Worm (Caenorhabditis elegans) whole organism, mixed stage, embryonic: ENCODE data around the gene K01G12.3.

ENCODE experiments used
- M03D4.4 ChIP-seq: sonication (generic microtip); optimal IDR thresholded peaks from 2 replicates; lab custom pipeline; 2017; ENCODE audit warnings: mild to moderate bottlenecking, missing genetic modification characterization, missing compliant biosample characterization
- bed-3 ChIP-seq: fragments of 200-800 bp; sonication (Bioruptor generic); optimal IDR thresholded peaks from 3 replicates; lab custom pipeline; 2018; ENCODE audit warnings: mild to moderate bottlenecking, missing genetic modification characterization, moderate library complexity, missing compliant biosample characterization
- blmp-1 ChIP-seq: fragments of 150-350 bp; optimal IDR thresholded peaks from 2 replicates; lab custom pipeline; 2014; ENCODE audit warnings: missing biosample characterization, missing genetic modification characterization
- ceh-39 ChIP-seq: fragments of 150-350 bp; optimal IDR thresholded peaks from 2 replicates; lab custom pipeline; 2014; ENCODE audit warnings: missing biosample characterization, missing genetic modification characterization
- ceh-43 ChIP-seq: fragments of 200-800 bp; sonication (Bioruptor generic); optimal IDR thresholded peaks from 2 replicates; lab custom pipeline; 2018; ENCODE audit warnings: mild to moderate bottlenecking, missing genetic modification characterization, moderate library complexity, missing compliant biosample characterization
- ceh-83 ChIP-seq: fragments of 200-800 bp; sonication (Bioruptor generic); optimal IDR thresholded peaks from 2 replicates; lab custom pipeline; 2018; ENCODE audit warnings: mild to moderate bottlenecking, missing genetic modification characterization, missing compliant biosample characterization
- ces-1 ChIP-seq: fragments of 150-350 bp; optimal IDR thresholded peaks from 2 replicates; lab custom pipeline; 2014; ENCODE audit warnings: missing biosample characterization, missing genetic modification reagents, missing genetic modification characterization
- cnd-1 ChIP-seq: fragments of 200-800 bp; sonication (Bioruptor generic); optimal IDR thresholded peaks from 2 replicates; lab custom pipeline; 2018; ENCODE audit warnings: mild to moderate bottlenecking, missing genetic modification characterization, missing compliant biosample characterization
- drap-1 ChIP-seq: fragments of 200-800 bp; sonication (Bioruptor generic); optimal IDR thresholded peaks from 3 replicates; lab custom pipeline; 2018; ENCODE audit warnings: mild to moderate bottlenecking, missing genetic modification characterization, missing compliant biosample characterization
- elt-1 ChIP-seq: sonication (generic microtip); optimal IDR thresholded peaks from 2 replicates; lab custom pipeline; 2017; ENCODE audit warnings: missing genetic modification characterization, mild to moderate bottlenecking, missing compliant biosample characterization, antibody characterized with exemption, moderate library complexity, borderline replicate concordance; ENCODE audit not compliant: insufficient read depth
- elt-3 ChIP-seq: fragments of 150-350 bp; optimal IDR thresholded peaks from 2 replicates; lab custom pipeline; 2014; ENCODE audit warnings: missing biosample characterization, missing genetic modification characterization
- flh-1 ChIP-seq: fragments of 200-800 bp; sonication (Bioruptor generic); optimal IDR thresholded peaks from 2 replicates; lab custom pipeline; 2018; ENCODE audit warnings: mild to moderate bottlenecking, missing genetic modification characterization, moderate library complexity, missing compliant biosample characterization
- ham-2 ChIP-seq: fragments of 200-800 bp; sonication (Bioruptor generic); optimal IDR thresholded peaks from 2 replicates; lab custom pipeline; 2018; ENCODE audit warnings: mild to moderate bottlenecking, missing genetic modification characterization, missing compliant biosample characterization
- hlh-1 ChIP-seq: fragments of 150-350 bp; optimal IDR thresholded peaks from 2 replicates; lab custom pipeline; 2014; ENCODE audit warnings: missing biosample characterization, missing genetic modification reagents, missing genetic modification characterization
- lin-13 ChIP-seq: fragments of 150-350 bp; optimal IDR thresholded peaks from 2 replicates; lab custom pipeline; 2014; ENCODE audit warnings: missing biosample characterization, missing genetic modification characterization
- lsy-2 ChIP-seq: fragments of 150-350 bp; optimal IDR thresholded peaks from 2 replicates; lab custom pipeline; 2014; ENCODE audit warnings: missing biosample characterization, missing genetic modification characterization
- mab-5 ChIP-seq: fragments of 150-350 bp; optimal IDR thresholded peaks from 2 replicates; lab custom pipeline; 2014; ENCODE audit warnings: missing biosample characterization, missing genetic modification characterization
- mep-1 ChIP-seq: fragments of 150-350 bp; optimal IDR thresholded peaks from 2 replicates; lab custom pipeline; 2017; ENCODE audit warnings: missing biosample characterization, missing genetic modification reagents, missing genetic modification characterization, inconsistent platforms
- mls-2 ChIP-seq: sonication (generic microtip); optimal IDR thresholded peaks from 2 replicates; lab custom pipeline; 2016; ENCODE audit warnings: mild to moderate bottlenecking, missing genetic modification characterization, moderate library complexity, missing compliant biosample characterization
- nhr-2 ChIP-seq: fragments of 150-350 bp; optimal IDR thresholded peaks from 2 replicates; lab custom pipeline; 2014; ENCODE audit warnings: missing biosample characterization, missing genetic modification characterization
- nhr-237 ChIP-seq: fragments of 150-350 bp; optimal IDR thresholded peaks from 2 replicates; lab custom pipeline; 2014; ENCODE audit warnings: missing biosample characterization, missing genetic modification characterization
- nhr-28 ChIP-seq: fragments of 150-350 bp; optimal IDR thresholded peaks from 2 replicates; lab custom pipeline; 2014; ENCODE audit warnings: missing biosample characterization, missing genetic modification characterization
- nhr-76 ChIP-seq: sonication (generic microtip); optimal IDR thresholded peaks from 2 replicates; lab custom pipeline; 2017; ENCODE audit warnings: missing biosample characterization, missing genetic modification characterization
- pha-4 ChIP-seq: fragments of 150-350 bp; optimal IDR thresholded peaks from 2 replicates; lab custom pipeline; 2018; ENCODE audit warnings: missing biosample characterization, missing genetic modification reagents, missing genetic modification characterization
- sem-2 ChIP-seq: fragments of 200-800 bp; sonication (Bioruptor generic); optimal IDR thresholded peaks from 2 replicates; lab custom pipeline; 2018; ENCODE audit warnings: mild to moderate bottlenecking, missing genetic modification characterization, missing compliant biosample characterization
- snpc-4 ChIP-seq: fragments of 150-350 bp; optimal IDR thresholded peaks from 2 replicates; lab custom pipeline; 2014; ENCODE audit warnings: missing biosample characterization, missing genetic modification characterization
- sptf-1 ChIP-seq: sonication (generic microtip); optimal IDR thresholded peaks from 2 replicates; lab custom pipeline; 2017; ENCODE audit warnings: mild to moderate bottlenecking, missing genetic modification characterization, moderate library complexity, missing compliant biosample characterization
- tbx-8 ChIP-seq: fragments of 200-800 bp; sonication (Bioruptor generic); optimal IDR thresholded peaks from 2 replicates; lab custom pipeline; 2018; ENCODE audit warnings: mild to moderate bottlenecking, missing genetic modification characterization, moderate library complexity, missing compliant biosample characterization
- unc-120 ChIP-seq: sonication (generic microtip); optimal IDR thresholded peaks from 2 replicates; lab custom pipeline; 2017; ENCODE audit warnings: missing genetic modification characterization, missing compliant biosample characterization; ENCODE audit not compliant: poor library complexity, severe bottlenecking
- unc-39 ChIP-seq: fragments of 150-350 bp; optimal IDR thresholded peaks from 2 replicates; lab custom pipeline; 2014; ENCODE audit warnings: missing biosample characterization, missing genetic modification characterization
- unc-62 ChIP-seq: fragments of 150-350 bp; optimal IDR thresholded peaks from 2 replicates; lab custom pipeline; 2014; ENCODE audit warnings: missing biosample characterization, missing genetic modification reagents, missing genetic modification characterization
- zip-8 ChIP-seq: fragments of 150-350 bp; optimal IDR thresholded peaks from 2 replicates; lab custom pipeline; 2014; ENCODE audit warnings: missing biosample characterization, missing genetic modification characterization
- ztf-11 ChIP-seq: fragments of 150-350 bp; optimal IDR thresholded peaks from 2 replicates; lab custom pipeline; 2014; ENCODE audit warnings: missing biosample characterization, missing genetic modification characterization

K01G12.3 gene

ce11 chrIV:14182077-14182476 is 11.2 kb upstream of the K01G12.3 start, which contains the start of gene R05A10.1:
R05A10.1 (plus strand) TSS chrIV:14182377.
- no peak for TF ChIP-seq ztf-11 (tag; lab: Kevin White, UChicago)
- no peak for TF ChIP-seq pha-4 (tag; lab: Kevin White, UChicago)
- no peak for TF ChIP-seq ceh-83
- TF ChIP-seq M03D4.4 (tag; lab: Kevin White, UChicago) = no peak
- TF ChIP-seq elt-1 (tag; lab: Kevin White, UChicago) = no peak
- TF ChIP-seq ceh-43 (GFP tag; lab: Kevin White, UChicago) = no peak
- TF ChIP-seq ham-2 (GFP tag; lab: Kevin White, UChicago) = no peak
- TF ChIP-seq lin-13 (tag; lab: Kevin White, UChicago) = no peak
- no peak for TF ChIP-seq unc-62 (GFP tag; lab: Kevin White, UChicago)
- no peak for TF ChIP-seq sem-2 (GFP tag; lab: Kevin White, UChicago)
- TF ChIP-seq sptf-1 (tag; lab: Kevin White, UChicago) = no peak
- no peak for TF ChIP-seq flh-1 (GFP tag; lab: Kevin White, UChicago)
- no peak for TF ChIP-seq mls-2 (tag; lab: Kevin White, UChicago)
- TF ChIP-seq cnd-1 (tag; lab: Kevin White, UChicago) = no peak
- no peak for TF ChIP-seq lsy-2
- no peak for TF ChIP-seq mab-5
- no peak for TF ChIP-seq blmp-1 (tag; lab: Kevin White, UChicago)

DNA sequence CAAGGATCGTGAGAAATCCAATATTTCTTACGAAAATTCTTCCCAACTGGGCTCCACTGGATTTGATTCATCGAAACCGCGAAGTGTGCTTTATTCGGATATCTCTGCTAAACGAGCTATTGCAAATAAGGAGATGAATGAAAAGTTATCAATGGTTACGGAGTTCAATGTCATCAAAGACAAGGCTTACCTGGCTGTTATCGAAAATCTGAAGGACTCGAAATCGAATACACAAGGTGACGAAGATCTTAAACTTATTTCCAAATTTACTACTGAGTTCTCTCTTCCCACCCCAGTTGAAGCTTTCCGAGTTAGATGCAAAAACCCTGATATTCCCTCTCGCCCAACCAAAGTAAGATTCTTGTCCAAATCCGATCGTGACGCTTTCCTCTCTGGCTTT is 7.0 kb upstream of the K01G12.3 start:
- TF ChIP-seq ham-2 (GFP tag; lab: Kevin White, UChicago) = no peak
- no peak for TF ChIP-seq blmp-1 (tag; lab: Kevin White, UChicago)
- TF ChIP-seq elt-1 (tag; lab: Kevin White, UChicago) = no peak
- no peak for TF ChIP-seq mab-5
- no peak for TF ChIP-seq unc-120
- TF ChIP-seq lin-13 (tag; lab: Kevin White, UChicago) = no peak

ce11 chrIV:14191919-14192318 is 1.4 kb upstream of the K01G12.3 start, which contains the start of gene K01G12.22:
K01G12.22 (plus strand) TSS chrIV:14192219.
- no peak for TF ChIP-seq elt-1 (tag; lab: Kevin White, UChicago)
- no peak for TF ChIP-seq mls-2 (tag; lab: Kevin White, UChicago)
- no peak for TF ChIP-seq unc-62 (GFP tag; lab: Kevin White, UChicago)
- TF ChIP-seq nhr-2 = no peak
- no peak for TF ChIP-seq lsy-2
- TF ChIP-seq sptf-1 (tag; lab: Kevin White, UChicago) = no peak
- TF ChIP-seq unc-39 = no peak
- no peak for TF ChIP-seq snpc-4
- TF ChIP-seq zip-8 = no peak
- TF ChIP-seq drap-1 (GFP tag; lab: Kevin White, UChicago) = no peak
- no peak for TF ChIP-seq nhr-237 (tag; lab: Kevin White, UChicago)
- no peak for TF ChIP-seq ces-1
- TF ChIP-seq, all 35 proteins: peak for 0

DNA sequence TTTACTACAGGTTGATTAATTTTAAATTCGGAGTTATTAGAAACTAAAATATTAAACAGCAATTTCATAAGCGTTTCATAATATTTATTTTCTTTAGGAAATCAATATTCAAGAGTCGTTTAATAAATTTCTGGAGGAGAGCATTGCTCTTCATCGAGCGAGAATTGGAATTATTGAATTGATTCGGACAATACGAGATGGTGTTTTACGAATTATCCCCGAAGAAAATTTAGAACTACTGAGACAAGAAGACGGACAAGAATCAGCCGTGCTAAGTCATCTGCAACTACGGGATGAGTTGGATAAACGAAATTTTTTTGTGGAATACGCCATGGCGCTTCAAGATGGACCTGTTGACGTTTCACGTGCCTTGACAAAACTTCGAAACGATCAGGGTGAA is 1.0 kb downstream of the K01G12.3 start:
- TF ChIP-seq zip-8 (no peak), unc-120 (no peak), nhr-76 (no peak), bed-3 (GFP tag; lab: Kevin White, UChicago) (no peak), hlh-1 (tag; lab: Kevin White, UChicago) (no peak), mls-2 (tag; lab: Kevin White, UChicago) (no peak), tbx-8 (GFP tag; lab: Kevin White, UChicago) (no peak), ceh-43 (GFP tag; lab: Kevin White, UChicago) (no peak), unc-62 (GFP tag; lab: Kevin White, UChicago) (no peak), ztf-11 (tag; lab: Kevin White, UChicago) (no peak), mep-1 (no peak), lin-13 (tag; lab: Kevin White, UChicago) (no peak), snpc-4 (no peak), unc-39 (no peak), nhr-28 (tag; lab: Kevin White, UChicago) (no peak), nhr-2 (no peak), mab-5 (no peak), ces-1 (no peak), flh-1 (GFP tag; lab: Kevin White, UChicago) (no peak), blmp-1 (tag; lab: Kevin White, UChicago) (no peak)
- TF ChIP-seq, all 35 proteins: peak for 0

DNA sequence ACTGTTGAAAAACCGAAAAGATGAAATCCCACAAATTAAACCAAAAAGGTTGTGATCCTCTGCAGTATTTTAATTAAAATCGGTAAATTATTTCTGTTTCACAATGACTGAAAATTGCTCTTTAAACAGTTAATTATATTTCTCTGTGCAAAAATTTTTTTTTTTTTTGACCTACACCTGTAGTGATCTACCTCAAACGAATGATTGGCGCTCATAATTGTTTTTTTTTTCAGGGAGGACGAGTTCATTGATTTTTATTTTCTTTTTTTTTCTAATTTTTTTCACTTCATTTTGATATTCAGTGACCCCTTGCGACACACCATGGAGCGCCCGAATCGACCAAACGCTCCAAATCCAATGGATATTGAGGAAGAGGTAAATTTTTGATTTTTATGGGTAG is 2.9 kb downstream of the K01G12.3 start, which contains the start of gene F02H6.2:
Gene F02H6.2 (plus strand): TSS at position 301 of the 400 bp plus-strand sequence.
- TF ChIP-seq lin-13 (tag; lab: Kevin White, UChicago) (no peak), blmp-1 (tag; lab: Kevin White, UChicago) (no peak), ceh-83 (no peak), hlh-1 (tag; lab: Kevin White, UChicago) (no peak), nhr-237 (tag; lab: Kevin White, UChicago) (no peak), flh-1 (GFP tag; lab: Kevin White, UChicago) (no peak), ceh-39 (tag; lab: Kevin White, UChicago) (no peak), elt-3 (tag; lab: Kevin White, UChicago) (no peak), mls-2 (tag; lab: Kevin White, UChicago) (no peak), unc-120 (no peak), nhr-28 (tag; lab: Kevin White, UChicago) (no peak), lsy-2 (no peak), unc-62 (GFP tag; lab: Kevin White, UChicago) (no peak), cnd-1 (tag; lab: Kevin White, UChicago) (no peak), nhr-76 (no peak), mep-1 (no peak), mab-5 (no peak), ces-1 (no peak), elt-1 (tag; lab: Kevin White, UChicago) (no peak), unc-39 (no peak)
- TF ChIP-seq, all 35 proteins: peak for 0
